Fruit fly (Drosophila melanogaster) whole organism, embryonic: ENCODE results near the gene mia.

Experiments
- Bgb ChIP-seq: fragments of 200-800 bp; sonication (Bioruptor generic); IDR thresholded peaks from 2 replicates; pipeline ENCODE4 v1.3.6; 2022; ENCODE audit warnings: missing biosample characterization, missing genetic modification characterization; ENCODE audit not compliant: partially characterized antibody
- CG1024 ChIP-seq: fragments of 200-800 bp; sonication (Bioruptor generic); IDR thresholded peaks from 2 replicates; pipeline ENCODE4 v1.3.6; 2022; ENCODE audit warnings: missing biosample characterization, missing genetic modification characterization
- CG10565 ChIP-seq: fragments of 200-800 bp; sonication (Bioruptor generic); optimal IDR thresholded peaks from 3 replicates; lab custom pipeline; 2016; ENCODE audit warnings: missing biosample characterization, mild to moderate bottlenecking, missing genetic modification characterization
- CG10654 ChIP-seq: fragments of 200-800 bp; sonication (Bioruptor generic); optimal IDR thresholded peaks from 2 replicates; lab custom pipeline; 2016; ENCODE audit warnings: missing biosample characterization, missing genetic modification characterization
- CG14014 ChIP-seq: fragments of 200-800 bp; sonication (Bioruptor generic); IDR thresholded peaks from 2 replicates; pipeline ENCODE4 v1.3.6; 2022; ENCODE audit warnings: missing biosample characterization, missing genetic modification characterization
- CG14710 ChIP-seq: fragments of 200-800 bp; sonication (Bioruptor generic); optimal IDR thresholded peaks from 3 replicates; lab custom pipeline; 2019; ENCODE audit warnings: missing biosample characterization, mild to moderate bottlenecking, missing genetic modification characterization, moderate library complexity
- CG1529 ChIP-seq: fragments of 200-800 bp; sonication (Bioruptor generic); optimal IDR thresholded peaks from 3 replicates; lab custom pipeline; 2018; ENCODE audit warnings: missing biosample characterization, missing genetic modification characterization
- CG17186 ChIP-seq: fragments of 200-800 bp; sonication (Bioruptor generic); optimal IDR thresholded peaks from 3 replicates; lab custom pipeline; 2017; ENCODE audit warnings: missing biosample characterization, missing genetic modification reagents, missing genetic modification characterization
- CG17802 ChIP-seq: fragments of 200-800 bp; sonication (Bioruptor generic); optimal IDR thresholded peaks from 2 replicates; lab custom pipeline; 2018; ENCODE audit warnings: missing biosample characterization, mild to moderate bottlenecking, missing genetic modification characterization, moderate library complexity
- CG18011 ChIP-seq: fragments of 200-800 bp; sonication (Bioruptor generic); optimal IDR thresholded peaks from 2 replicates; lab custom pipeline; 2017; ENCODE audit warnings: missing biosample characterization, missing genetic modification characterization, mild to moderate bottlenecking, moderate library complexity, missing genotype
- CG30020 ChIP-seq: fragments of 200-800 bp; optimal IDR thresholded peaks from 2 replicates; lab custom pipeline; 2019; ENCODE audit warnings: missing biosample characterization, mild to moderate bottlenecking, missing genetic modification characterization, moderate library complexity
- CG30431 ChIP-seq: fragments of 200-800 bp; sonication (Bioruptor generic); optimal IDR thresholded peaks from 2 replicates; lab custom pipeline; 2017; ENCODE audit warnings: missing biosample characterization, missing genetic modification characterization
- CG34422 ChIP-seq: fragments of 200-800 bp; sonication (Bioruptor generic); IDR thresholded peaks from 3 replicates; pipeline ENCODE4 v1.3.6; 2022; ENCODE audit warnings: missing biosample characterization, missing genetic modification characterization
- CG7372 ChIP-seq: fragments of 200-800 bp; sonication (Bioruptor generic); IDR thresholded peaks from 2 replicates; pipeline ENCODE4 v1.3.6; 2022; ENCODE audit warnings: missing biosample characterization, missing genetic modification characterization
- CG7963 ChIP-seq: fragments of 200-800 bp; sonication (Bioruptor generic); IDR thresholded peaks from 3 replicates; pipeline ENCODE4 v1.3.6; 2022; ENCODE audit warnings: missing biosample characterization, missing genetic modification characterization; ENCODE audit not compliant: partially characterized antibody
- CG8290 ChIP-seq, 3 experiments: fragments of 200-800 bp; sonication (Bioruptor generic); optimal IDR thresholded peaks; 2 replicates each; lab custom pipeline; 2016 to 2019; ENCODE audit warnings: missing biosample characterization in 3 of 3, missing genetic modification characterization in 3 of 3, mild to moderate bottlenecking in 2 of 3, moderate library complexity in 1 of 3
- CG9437 ChIP-seq: fragments of 200-800 bp; sonication (Bioruptor generic); optimal IDR thresholded peaks from 2 replicates; lab custom pipeline; 2018; ENCODE audit warnings: missing biosample characterization, mild to moderate bottlenecking, missing genetic modification characterization
- CG9932 ChIP-seq: fragments of 200-800 bp; sonication (Bioruptor generic); IDR thresholded peaks from 2 replicates; pipeline ENCODE4 v1.3.6; 2022; ENCODE audit warnings: missing biosample characterization, missing genetic modification characterization
- Dbx ChIP-seq: fragments of 200-800 bp; sonication (Bioruptor generic); IDR thresholded peaks from 3 replicates; pipeline ENCODE4 v1.3.6; 2022; ENCODE audit warnings: missing biosample characterization, missing genetic modification characterization
- Dp ChIP-seq: fragments of 200-800 bp; sonication (Bioruptor generic); optimal IDR thresholded peaks from 2 replicates; lab custom pipeline; 2018; ENCODE audit warnings: missing biosample characterization, mild to moderate bottlenecking, missing genetic modification characterization, moderate library complexity
- Hr51 ChIP-seq, 2 experiments: fragments of 200-800 bp; sonication (Bioruptor generic); optimal IDR thresholded peaks; 2 replicates in 1 of 2; 3 replicates in 1 of 2; lab custom pipeline; 2016 to 2018; ENCODE audit warnings: missing biosample characterization in 2 of 2, missing genetic modification characterization in 2 of 2, mild to moderate bottlenecking in 1 of 2, moderate library complexity in 1 of 2
- MBD-R2 ChIP-seq: fragments of 200-800 bp; sonication (Bioruptor generic); IDR thresholded peaks from 2 replicates; pipeline ENCODE4 v1.3.6; 2022; ENCODE audit warnings: missing biosample characterization, missing genetic modification characterization
- Med ChIP-seq: fragments of 200-800 bp; sonication (Bioruptor generic); peaks from one replicate; lab custom pipeline; 2016; ENCODE audit warnings: missing biosample characterization, missing genetic modification characterization, mild to moderate bottlenecking, inconsistent platforms, moderate library complexity
- NK7.1 ChIP-seq: fragments of 200-800 bp; sonication (Bioruptor generic); optimal IDR thresholded peaks from 3 replicates; lab custom pipeline; 2016; ENCODE audit warnings: missing biosample characterization, missing genetic modification characterization
- Rx ChIP-seq: fragments of 200-800 bp; sonication (Bioruptor generic); IDR thresholded peaks from 2 replicates; pipeline ENCODE4 v1.3.6; 2022; ENCODE audit warnings: missing biosample characterization, missing genetic modification characterization
- Scr ChIP-seq: fragments of 200-800 bp; sonication (Bioruptor generic); IDR thresholded peaks from 2 replicates; pipeline ENCODE4 v1.3.6; 2022; ENCODE audit warnings: missing biosample characterization, missing genetic modification characterization; ENCODE audit not compliant: partially characterized antibody
- Side ChIP-seq: fragments of 200-800 bp; sonication (Bioruptor generic); optimal IDR thresholded peaks from 2 replicates; lab custom pipeline; 2016; ENCODE audit warnings: missing biosample characterization, missing genetic modification characterization
- Stat92E ChIP-seq, 3 experiments: fragments of >200 bp in 2 of 3; fragments of 200-800 bp in 1 of 3; sonication (Bioruptor generic) in 1 of 3; optimal IDR thresholded peaks; 2 replicates each; lab custom pipeline; 2017 to 2019; ENCODE audit warnings: missing biosample characterization in 3 of 3, missing genetic modification characterization in 3 of 3, mild to moderate bottlenecking in 1 of 3, moderate library complexity in 1 of 3
- bab2 ChIP-seq: fragments of 200-800 bp; sonication (Bioruptor generic); optimal IDR thresholded peaks from 2 replicates; lab custom pipeline; 2016; ENCODE audit warnings: missing biosample characterization, missing genetic modification characterization
- chif ChIP-seq, 2 experiments: fragments of 200-800 bp; sonication (Bioruptor generic); optimal IDR thresholded peaks; 3 replicates each; lab custom pipeline; 2016; ENCODE audit warnings: missing biosample characterization in 2 of 2, missing genetic modification characterization in 2 of 2
- crp ChIP-seq, 2 experiments: fragments of 200-800 bp; sonication (Bioruptor generic); optimal IDR thresholded peaks; 2 replicates in 1 of 2; 3 replicates in 1 of 2; lab custom pipeline; 2017; ENCODE audit warnings: missing biosample characterization in 2 of 2, missing genetic modification characterization in 2 of 2, mild to moderate bottlenecking in 1 of 2, moderate library complexity in 1 of 2
- danr ChIP-seq: fragments of 200-800 bp; sonication (Bioruptor generic); IDR thresholded peaks from 2 replicates; pipeline ENCODE4 v1.3.6; 2022; ENCODE audit warnings: missing biosample characterization, missing genetic modification characterization
- dmrt11E ChIP-seq: fragments of 200-800 bp; sonication (Bioruptor generic); optimal IDR thresholded peaks from 3 replicates; lab custom pipeline; 2018; ENCODE audit warnings: missing biosample characterization, mild to moderate bottlenecking, missing genetic modification characterization, moderate library complexity
- gfzf ChIP-seq: fragments of 200-800 bp; sonication (Bioruptor generic); optimal IDR thresholded peaks from 2 replicates; lab custom pipeline; 2016; ENCODE audit warnings: missing biosample characterization, mild to moderate bottlenecking, missing genetic modification characterization, moderate library complexity
- gt ChIP-seq: fragments of 200-800 bp; sonication (Bioruptor generic); IDR thresholded peaks from 2 replicates; pipeline ENCODE4 v1.3.6; 2022; ENCODE audit warnings: missing biosample characterization, missing genetic modification characterization
- hbn ChIP-seq: fragments of 200-800 bp; sonication (Bioruptor generic); IDR thresholded peaks from 2 replicates; pipeline ENCODE4 v1.3.6; 2022; ENCODE audit warnings: missing biosample characterization, missing genetic modification characterization; ENCODE audit not compliant: partially characterized antibody
- kni ChIP-seq: fragments of 200-800 bp; sonication (Bioruptor generic); optimal IDR thresholded peaks from 3 replicates; lab custom pipeline; 2017; ENCODE audit warnings: mild to moderate bottlenecking, missing biosample characterization, missing genetic modification reagents, missing genetic modification characterization
- mirr ChIP-seq: fragments of 200-800 bp; sonication (Bioruptor generic); optimal IDR thresholded peaks from 3 replicates; lab custom pipeline; 2018; ENCODE audit warnings: missing biosample characterization, mild to moderate bottlenecking, missing genetic modification characterization
- pnt ChIP-seq: fragments of 200-800 bp; sonication (Bioruptor generic); optimal IDR thresholded peaks from 3 replicates; lab custom pipeline; 2016; ENCODE audit warnings: missing biosample characterization, missing genetic modification characterization
- ro ChIP-seq: fragments of 200-800 bp; sonication (Bioruptor generic); IDR thresholded peaks from 2 replicates; pipeline ENCODE4 v1.3.6; 2022; ENCODE audit warnings: missing biosample characterization, missing genetic modification characterization
- tna ChIP-seq: fragments of 200-800 bp; sonication (Bioruptor generic); IDR thresholded peaks from 2 replicates; pipeline ENCODE4 v1.3.6; 2022; ENCODE audit warnings: missing biosample characterization, missing genetic modification characterization; ENCODE audit not compliant: partially characterized antibody
- toy ChIP-seq: fragments of 200-800 bp; sonication (Bioruptor generic); IDR thresholded peaks from 2 replicates; pipeline ENCODE4 v1.3.6; 2022; ENCODE audit warnings: missing biosample characterization, missing genetic modification characterization
- tx ChIP-seq: fragments of 200-800 bp; sonication (Bioruptor generic); optimal IDR thresholded peaks from 2 replicates; lab custom pipeline; 2016; ENCODE audit warnings: missing biosample characterization, missing genetic modification characterization
- unpg ChIP-seq: fragments of 200-800 bp; sonication (Bioruptor generic); optimal IDR thresholded peaks from 3 replicates; lab custom pipeline; 2018; ENCODE audit warnings: missing biosample characterization, mild to moderate bottlenecking, missing genetic modification characterization, moderate library complexity
- wek ChIP-seq: fragments of 200-800 bp; sonication (Bioruptor generic); optimal IDR thresholded peaks from 3 replicates; lab custom pipeline; 2018; ENCODE audit warnings: missing biosample characterization, mild to moderate bottlenecking, missing genetic modification characterization, moderate library complexity

Gene mia

DNA sequence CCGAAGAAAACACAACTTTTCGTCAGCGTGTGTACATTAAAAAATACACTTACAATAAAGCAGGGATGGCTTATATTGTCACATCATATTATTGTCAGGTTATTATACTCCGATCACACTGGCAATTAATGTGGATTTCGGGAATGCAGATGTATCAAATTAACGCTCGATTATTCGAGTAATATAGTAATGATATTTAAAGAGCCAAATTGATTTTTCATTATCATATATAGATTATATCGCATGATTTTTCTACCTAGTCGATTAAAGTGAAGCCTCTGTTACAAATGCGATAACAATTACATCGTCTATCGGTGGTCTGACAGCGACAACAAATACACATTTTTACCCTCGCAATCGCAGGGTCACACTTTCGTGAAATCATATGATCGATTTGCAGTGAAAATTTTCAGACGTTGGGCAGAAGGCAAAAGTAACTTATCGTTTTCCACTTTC lies 40.5 kb upstream of the mia start, which contains the start of the genes noi and Vha26 (continued):
- TF ChIP-seq Stat92E (GFP tag; optimal IDR thresholded peaks at IDR 0.05; lab: Kevin White, UChicago) (peak in 1 of 3 experiments; percentile 50), crp (GFP tag; optimal IDR thresholded peaks at IDR 0.05; lab: Kevin White, UChicago) (peak in 1 of 2 experiments; percentile 87), Dp (GFP tag; lab: Kevin White, UChicago) (peak; percentile 32), bab2 (GFP tag; lab: Kevin White, UChicago) (peak; percentile 10), CG18011 (GFP tag; lab: Kevin White, UChicago) (no peak), CG1024 (GFP tag; lab: Robert Waterston, UW) (peak; percentile 74), chif (GFP tag; optimal IDR thresholded peaks at IDR 0.05; lab: Kevin White, UChicago) (no peak), Side (no peak), CG7372 (peak; percentile 21; the same call in 1 of the 2 replicates), dmrt11E (tag; lab: Kevin White, UChicago) (peak; percentile 46), MBD-R2 (peak; percentile 61)
- TF ChIP-seq, all 482 proteins: peak for 170

DNA sequence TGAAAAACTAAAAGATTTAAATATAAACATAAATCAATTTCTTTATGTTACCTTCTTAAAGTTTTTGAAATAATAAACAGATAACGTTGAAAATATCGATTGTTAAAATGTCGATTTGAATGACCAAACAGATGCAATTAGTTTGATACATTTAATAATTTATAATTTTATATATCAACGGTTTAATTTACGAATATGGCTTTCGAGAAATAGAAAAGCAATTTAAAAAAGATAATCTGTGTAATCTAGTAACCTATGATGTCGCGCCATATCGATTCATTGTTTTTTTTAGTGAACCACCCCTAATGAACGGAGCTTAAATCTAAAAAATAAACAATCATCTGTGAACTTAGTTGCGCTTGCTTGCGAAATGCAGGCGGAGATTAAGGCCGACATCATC lies 37.6 kb upstream of the mia start, which contains the start of gene PolZ2:
PolZ2 (plus strand) TSS at position 301 of the 400 bp plus-strand sequence.
- no peak for TF ChIP-seq Dbx (GFP tag; lab: Robert Waterston, UW)
- TF ChIP-seq ro = no peak
- no peak for TF ChIP-seq Med (GFP tag; lab: Kevin White, UChicago)
- no peak for TF ChIP-seq CG1529 (GFP tag; lab: Kevin White, UChicago)
- peak; percentile 24 for TF ChIP-seq CG14710
- peak; percentile 10 for TF ChIP-seq Dp (GFP tag; lab: Kevin White, UChicago)
- TF ChIP-seq CG17802 (tag; lab: Kevin White, UChicago) = peak; percentile 40
- TF ChIP-seq wek = peak; percentile 28
- TF ChIP-seq CG34422 (GFP tag; lab: Robert Waterston, UW) = no peak
- no peak for TF ChIP-seq tna (GFP tag; lab: Robert Waterston, UW)
- peak; percentile 36; the same call in 1 of the 2 replicates for TF ChIP-seq Scr
- no peak for TF ChIP-seq CG9932 (GFP tag; lab: Robert Waterston, UW)
- TF ChIP-seq unpg (GFP tag; lab: Kevin White, UChicago) = no peak
- TF ChIP-seq CG30020 (tag; lab: Kevin White, UChicago) = peak; percentile 25

DNA sequence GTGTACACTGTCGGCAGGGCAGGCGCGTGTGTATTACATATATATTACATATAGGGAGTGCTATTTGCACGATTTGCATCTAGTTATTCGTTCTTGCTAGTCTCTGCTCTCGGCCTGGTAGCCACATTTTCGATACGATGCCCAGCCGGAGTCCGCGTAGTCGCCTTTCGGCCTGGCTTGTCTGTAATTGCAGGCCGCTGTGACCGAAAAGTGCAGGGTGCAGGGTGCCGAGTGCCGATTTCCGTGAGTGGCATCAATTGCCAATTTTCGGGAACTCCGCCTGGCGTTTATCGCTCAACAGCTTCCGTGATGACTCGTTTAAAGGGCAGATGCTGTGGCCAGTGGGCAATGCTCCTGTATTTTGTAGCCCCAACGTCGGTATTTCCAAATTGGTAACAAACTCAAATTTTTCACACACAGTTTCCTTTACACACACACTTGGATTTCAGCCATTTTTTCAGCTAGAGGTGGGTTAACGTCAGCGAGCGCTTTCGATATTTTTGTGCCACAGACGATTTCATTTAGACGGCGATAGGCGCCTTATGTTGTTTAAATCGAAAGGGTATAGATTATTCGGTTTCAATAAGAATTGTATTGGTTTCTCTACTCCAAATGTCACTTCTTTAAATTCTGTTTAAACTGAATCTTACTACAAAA lies 37.0 kb upstream of the mia start, which contains the start of gene CG2926:
CG2926 (minus strand) TSS at position 518 of the 657 bp plus-strand sequence.
- TF ChIP-seq pnt (peak; percentile 33), mirr (GFP tag; lab: Kevin White, UChicago) (no peak), kni (GFP tag; lab: Kevin White, UChicago) (no peak), CG17186 (GFP tag; lab: Kevin White, UChicago) (peak; percentile 76), Bgb (GFP tag; lab: Robert Waterston, UW) (peak; percentile 94), CG10654 (GFP tag; lab: Kevin White, UChicago) (peak; percentile 27), toy (GFP tag; lab: Robert Waterston, UW) (no peak), hbn (GFP tag; lab: Robert Waterston, UW) (peak; percentile 83), CG14014 (GFP tag; lab: Robert Waterston, UW) (peak; percentile 43; the same call in 1 of the 2 replicates), tx (GFP tag; lab: Kevin White, UChicago) (peak; percentile 13), Side (peak; percentile 21), NK7.1 (GFP tag; lab: Kevin White, UChicago) (no peak), CG7963 (GFP tag; lab: Robert Waterston, UW) (peak; percentile 88), CG8290 (GFP tag; optimal IDR thresholded peaks at IDR 0.05; lab: Kevin White, UChicago) (no peak), CG8290 (tag; optimal IDR thresholded peaks at IDR 0.05; lab: Kevin White, UChicago) (no peak), CG9437 (peak; percentile 40), gt (GFP tag; lab: Robert Waterston, UW) (no peak), gfzf (GFP tag; lab: Kevin White, UChicago) (peak; percentile 26), Rx (GFP tag; lab: Robert Waterston, UW) (no peak), CG10565 (GFP tag; lab: Kevin White, UChicago) (no peak), Hr51 (GFP tag; optimal IDR thresholded peaks at IDR 0.05; lab: Kevin White, UChicago) (no peak), danr (GFP tag; lab: Robert Waterston, UW) (no peak), CG30431 (GFP tag; lab: Kevin White, UChicago) (no peak)
